Fruit fly (Drosophila melanogaster): Measurements from ENCODE around the gene CG14427.

CG14427 gene

DNA sequence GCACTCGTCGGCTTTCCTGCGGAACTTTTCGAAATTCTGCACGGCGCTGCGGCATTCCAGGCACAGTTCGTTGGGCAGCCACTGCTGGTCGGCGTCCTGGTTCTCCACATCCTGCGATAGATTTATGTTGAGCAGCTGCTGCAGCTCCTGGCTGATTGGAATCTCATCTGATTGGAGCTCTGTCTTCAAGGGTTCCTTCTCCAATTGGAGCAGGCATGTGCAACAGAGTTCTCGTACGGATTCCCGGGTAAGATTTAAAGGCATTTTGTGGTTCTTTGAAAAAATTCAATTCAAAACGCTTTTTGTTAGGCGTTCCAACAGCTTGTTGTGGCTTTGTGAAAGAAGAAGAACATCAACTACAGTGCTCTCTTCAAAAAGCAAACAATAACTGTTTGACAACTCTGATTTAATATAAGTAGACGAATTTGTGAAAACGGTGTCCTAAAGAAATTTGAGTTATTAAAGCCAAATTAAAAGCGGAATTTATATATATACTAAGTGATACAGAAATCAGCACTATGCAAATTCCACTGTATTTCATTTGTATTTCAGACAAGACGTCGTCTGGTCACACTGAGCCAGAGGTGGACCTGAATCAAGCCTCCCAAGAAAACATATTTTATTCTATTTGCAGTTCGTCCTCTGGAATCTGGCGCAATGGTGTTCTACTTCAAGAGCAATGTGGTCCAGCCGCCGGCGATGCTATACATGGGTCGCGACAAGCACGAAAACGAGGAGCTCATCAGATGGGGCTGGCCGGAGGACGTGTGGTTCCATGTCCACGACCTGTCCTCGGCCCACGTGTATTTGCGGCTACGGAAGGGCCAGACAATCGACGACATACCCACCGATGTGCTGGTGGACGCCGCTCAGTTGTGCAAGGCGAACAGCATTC is 26.8 kb upstream of the CG14427 start, which contains the start of the genes CG3032 and CG4593:
CG3032 (minus strand) TSS at position 562 of the 895 bp plus-strand sequence.
CG4593 (plus strand) TSS at position 568 of the 895 bp plus-strand sequence.
- TF ChIP-seq CG5204 (GFP tag; optimal IDR thresholded peaks at IDR 0.05), result peak; percentile 75
- TF ChIP-seq CG7045 (GFP tag; optimal IDR thresholded peaks at IDR 0.05), result peak; percentile 68
- peak; percentile 76 for TF ChIP-seq Crg-1 (GFP tag; optimal IDR thresholded peaks at IDR 0.05)
- TF ChIP-seq cic (GFP tag; optimal IDR thresholded peaks at IDR 0.05), result no peak
- peak; percentile 70 for TF ChIP-seq CG12768 (GFP tag; optimal IDR thresholded peaks at IDR 0.05)
- peak; percentile 14 for TF ChIP-seq kay (GFP tag; ENCODE audit: borderline replicate concordance)
- peak; percentile 66 for TF ChIP-seq CG11617 (GFP tag; optimal IDR thresholded peaks at IDR 0.05)
- TF ChIP-seq bab1 (GFP tag; optimal IDR thresholded peaks at IDR 0.05), result peak; percentile 93
- peak; percentile 83 for TF ChIP-seq Mnt (GFP tag; optimal IDR thresholded peaks at IDR 0.05)
- no peak for TF ChIP-seq cnc (optimal IDR thresholded peaks at IDR 0.05)
- peak; percentile 28 for TF ChIP-seq ovo (GFP tag; optimal IDR thresholded peaks at IDR 0.05)
- peak; percentile 96 for TF ChIP-seq CG7101 (tag; optimal IDR thresholded peaks at IDR 0.05)
- peak; percentile 66 for TF ChIP-seq pad (GFP tag; optimal IDR thresholded peaks at IDR 0.05)
- TF ChIP-seq CG1620 (GFP tag; optimal IDR thresholded peaks at IDR 0.05), result peak; percentile 85
- TF ChIP-seq Hr96 (GFP tag; optimal IDR thresholded peaks at IDR 0.05), result peak; percentile 85
- peak; percentile 93 for TF ChIP-seq CG14711 (tag; optimal IDR thresholded peaks at IDR 0.05)
- peak; percentile 53 for TF ChIP-seq tj (GFP tag; optimal IDR thresholded peaks at IDR 0.05)
- no peak for TF ChIP-seq Clk (GFP tag; optimal IDR thresholded peaks at IDR 0.05)
- peak; percentile 63 for TF ChIP-seq toe (GFP tag; optimal IDR thresholded peaks at IDR 0.05)
- peak; percentile 85 for TF ChIP-seq CG33017 (tag; optimal IDR thresholded peaks at IDR 0.05)

DNA sequence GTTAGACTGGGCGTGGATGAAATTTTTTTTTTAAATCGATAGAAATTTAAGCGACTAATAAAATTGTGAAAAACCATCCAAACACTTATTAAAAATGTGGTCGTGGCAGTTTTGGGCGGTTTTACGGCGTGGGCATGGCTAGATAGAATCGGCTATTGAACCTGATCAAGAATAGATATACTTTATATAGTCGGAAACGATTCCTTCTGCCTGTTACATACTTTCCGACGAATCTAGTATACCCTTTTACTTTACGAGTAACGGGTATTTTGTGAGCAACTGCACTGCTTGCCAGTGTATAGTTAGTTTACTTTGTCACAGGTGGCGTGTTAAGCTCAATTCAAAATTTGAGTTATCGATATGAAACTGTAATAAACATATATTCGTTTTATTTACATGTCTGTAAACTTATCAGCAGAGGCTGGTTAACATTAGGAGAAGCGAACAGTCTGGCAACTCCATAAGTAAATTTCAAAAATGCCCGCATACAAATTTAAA is 25.4 kb upstream of the CG14427 start:
- TF ChIP-seq CG14711 (tag; optimal IDR thresholded peaks at IDR 0.05) (peak; percentile 19), Hr96 (GFP tag; optimal IDR thresholded peaks at IDR 0.05) (peak; percentile 66), CG5204 (GFP tag; optimal IDR thresholded peaks at IDR 0.05) (peak; percentile 2), Mnt (GFP tag; optimal IDR thresholded peaks at IDR 0.05) (peak; percentile 47), CG7045 (GFP tag; optimal IDR thresholded peaks at IDR 0.05) (no peak), CG11617 (GFP tag; optimal IDR thresholded peaks at IDR 0.05) (peak; percentile 44), toe (GFP tag; optimal IDR thresholded peaks at IDR 0.05) (peak; percentile 23), Crg-1 (GFP tag; optimal IDR thresholded peaks at IDR 0.05) (peak; percentile 31), cnc (optimal IDR thresholded peaks at IDR 0.05) (no peak), pad (GFP tag; optimal IDR thresholded peaks at IDR 0.05) (peak; percentile 18), kay (GFP tag; ENCODE audit: borderline replicate concordance) (peak; percentile 78), CG1620 (GFP tag; optimal IDR thresholded peaks at IDR 0.05) (peak; percentile 13), CG12768 (GFP tag; optimal IDR thresholded peaks at IDR 0.05) (no peak), tj (GFP tag; optimal IDR thresholded peaks at IDR 0.05) (no peak), CG33017 (tag; optimal IDR thresholded peaks at IDR 0.05) (no peak), cic (GFP tag; optimal IDR thresholded peaks at IDR 0.05) (peak; percentile 98), CG7101 (tag; optimal IDR thresholded peaks at IDR 0.05) (peak; percentile 43), bab1 (GFP tag; optimal IDR thresholded peaks at IDR 0.05) (peak; percentile 72), Clk (GFP tag; optimal IDR thresholded peaks at IDR 0.05) (no peak), ovo (GFP tag; optimal IDR thresholded peaks at IDR 0.05) (no peak)

DNA sequence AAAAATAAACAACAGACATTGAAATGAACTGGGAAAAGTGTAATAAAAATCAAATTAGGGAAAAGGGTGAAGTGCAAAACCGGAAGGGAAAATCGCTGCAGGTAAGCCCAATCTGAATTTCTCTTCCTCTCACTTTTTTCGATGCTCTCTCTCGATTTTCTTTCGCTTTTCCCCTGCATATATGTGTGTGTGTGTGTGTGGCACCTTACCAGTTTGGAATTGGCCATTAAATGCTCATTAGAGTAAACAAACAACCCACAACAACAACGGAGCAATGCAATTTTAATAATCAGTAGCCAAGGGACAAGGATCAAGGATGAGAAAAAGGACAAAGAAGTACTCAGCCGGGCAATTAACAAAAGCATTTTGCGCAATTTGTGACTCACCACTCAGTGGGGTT is 5.5 kb upstream of the CG14427 start:
- TF ChIP-seq kay (GFP tag; ENCODE audit: borderline replicate concordance) (no peak), CG12768 (GFP tag; optimal IDR thresholded peaks at IDR 0.05) (no peak), Clk (GFP tag; optimal IDR thresholded peaks at IDR 0.05) (no peak), CG5204 (GFP tag; optimal IDR thresholded peaks at IDR 0.05) (no peak), CG1620 (GFP tag; optimal IDR thresholded peaks at IDR 0.05) (no peak), pad (GFP tag; optimal IDR thresholded peaks at IDR 0.05) (no peak), toe (GFP tag; optimal IDR thresholded peaks at IDR 0.05) (no peak), Mnt (GFP tag; optimal IDR thresholded peaks at IDR 0.05) (no peak)

dm6 chrX:7037061-7037460 is 3.3 kb upstream of the CG14427 start:
- no peak for TF ChIP-seq CG11617 (GFP tag; optimal IDR thresholded peaks at IDR 0.05)
- no peak for TF ChIP-seq CG12768 (GFP tag; optimal IDR thresholded peaks at IDR 0.05)
- TF ChIP-seq Mnt (GFP tag; optimal IDR thresholded peaks at IDR 0.05), result no peak
- no peak for TF ChIP-seq cnc (optimal IDR thresholded peaks at IDR 0.05)
- no peak for TF ChIP-seq CG7101 (tag; optimal IDR thresholded peaks at IDR 0.05)
- TF ChIP-seq CG7045 (GFP tag; optimal IDR thresholded peaks at IDR 0.05), result no peak
- TF ChIP-seq CG14711 (tag; optimal IDR thresholded peaks at IDR 0.05), result no peak
- no peak for TF ChIP-seq CG5204 (GFP tag; optimal IDR thresholded peaks at IDR 0.05)
- no peak for TF ChIP-seq pad (GFP tag; optimal IDR thresholded peaks at IDR 0.05)
- TF ChIP-seq ovo (GFP tag; optimal IDR thresholded peaks at IDR 0.05), result no peak
- no peak for TF ChIP-seq toe (GFP tag; optimal IDR thresholded peaks at IDR 0.05)
- TF ChIP-seq tj (GFP tag; optimal IDR thresholded peaks at IDR 0.05), result no peak
- no peak for TF ChIP-seq Hr96 (GFP tag; optimal IDR thresholded peaks at IDR 0.05)
- TF ChIP-seq CG33017 (tag; optimal IDR thresholded peaks at IDR 0.05), result no peak
- no peak for TF ChIP-seq bab1 (GFP tag; optimal IDR thresholded peaks at IDR 0.05)

- TF ChIP-seq cic (GFP tag; optimal IDR thresholded peaks at IDR 0.05) (no peak), CG33017 (tag; optimal IDR thresholded peaks at IDR 0.05) (no peak), Clk (GFP tag; optimal IDR thresholded peaks at IDR 0.05) (no peak), CG1620 (GFP tag; optimal IDR thresholded peaks at IDR 0.05) (no peak), CG11617 (GFP tag; optimal IDR thresholded peaks at IDR 0.05) (no peak), CG5204 (GFP tag; optimal IDR thresholded peaks at IDR 0.05) (no peak), CG7045 (GFP tag; optimal IDR thresholded peaks at IDR 0.05) (no peak), cnc (optimal IDR thresholded peaks at IDR 0.05) (no peak), Crg-1 (GFP tag; optimal IDR thresholded peaks at IDR 0.05) (no peak)
These were observed 8.7 kb downstream of the CG14427 start, which contains the start of gene nullo for dm6 chrX:7049087-7049486. Gene nullo, plus strand, starts transcription at chrX:7049476.
